Worm (Caenorhabditis elegans) whole organism, young adult: ENCODE data around the gene R07E5.11.

ENCODE experiments used
- B0035.1 ChIP-seq: sonication (generic microtip); optimal IDR thresholded peaks from 2 replicates; lab custom pipeline; 2016; ENCODE audit warnings: missing genetic modification characterization, mild to moderate bottlenecking, missing compliant biosample characterization, missing genotype, missing genetic modification reagents
- C17E4.6 ChIP-seq: fragments of 200-800 bp; sonication (Bioruptor generic); IDR thresholded peaks from 2 replicates; pipeline ENCODE4 v1.3.6; 2022; ENCODE audit warnings: missing genetic modification reagents, missing genetic modification characterization, missing compliant biosample characterization
- F22D6.2 ChIP-seq: sonication (generic microtip); optimal IDR thresholded peaks from 2 replicates; lab custom pipeline; 2016; ENCODE audit warnings: mild to moderate bottlenecking, missing genetic modification characterization, missing compliant biosample characterization
- F39B2.1 ChIP-seq: fragments of 200-800 bp; sonication (Bioruptor generic); IDR thresholded peaks from 2 replicates; pipeline ENCODE4 v1.3.6; 2022; ENCODE audit warnings: missing genetic modification reagents, missing genetic modification characterization, missing compliant biosample characterization
- K11D2.4 ChIP-seq: fragments of 200-800 bp; sonication (Bioruptor generic); IDR thresholded peaks from 2 replicates; pipeline ENCODE4 v1.3.6; 2022; ENCODE audit warnings: missing genetic modification reagents, missing genetic modification characterization, missing compliant biosample characterization
- K12H6.12 ChIP-seq: fragments of 200-800 bp; sonication (Bioruptor generic); optimal IDR thresholded peaks from 2 replicates; lab custom pipeline; 2018; ENCODE audit warnings: mild to moderate bottlenecking, missing genetic modification characterization, missing compliant biosample characterization
- Y53G8AR.9 ChIP-seq: fragments of 200-800 bp; sonication (Bioruptor generic); conservative IDR thresholded peaks from 2 replicates; pipeline ENCODE4 v1.3.6; 2022; ENCODE audit warnings: missing genetic modification reagents, missing genetic modification characterization, missing compliant biosample characterization
- atf-7 ChIP-seq: sonication (generic microtip); optimal IDR thresholded peaks from 2 replicates; lab custom pipeline; 2017; ENCODE audit warnings: mild to moderate bottlenecking, missing genetic modification characterization, missing compliant biosample characterization
- ccch-3 ChIP-seq: fragments of 200-800 bp; sonication (Bioruptor generic); optimal IDR thresholded peaks from 2 replicates; lab custom pipeline; 2018; ENCODE audit warnings: mild to moderate bottlenecking, missing genetic modification characterization, missing compliant biosample characterization
- cebp-2 ChIP-seq: fragments of 200-800 bp; sonication (Bioruptor generic); IDR thresholded peaks from 2 replicates; pipeline ENCODE4 v1.3.6; 2022; ENCODE audit warnings: missing genetic modification characterization, missing compliant biosample characterization
- ceh-79 ChIP-seq: sonication (generic microtip); optimal IDR thresholded peaks from 2 replicates; lab custom pipeline; 2017; ENCODE audit warnings: mild to moderate bottlenecking, missing genetic modification characterization, missing compliant biosample characterization
- chd-7 ChIP-seq: sonication (generic microtip); optimal IDR thresholded peaks from 2 replicates; lab custom pipeline; 2016; ENCODE audit warnings: mild to moderate bottlenecking, missing genetic modification characterization, moderate library complexity, missing compliant biosample characterization
- dox-1 ChIP-seq: fragments of 200-800 bp; sonication (Bioruptor generic); IDR thresholded peaks from 2 replicates; pipeline ENCODE4 v1.3.6; 2022; ENCODE audit warnings: missing genetic modification reagents, missing genetic modification characterization, missing compliant biosample characterization
- him-1 ChIP-seq: sonication (generic microtip); optimal IDR thresholded peaks from 2 replicates; lab custom pipeline; 2016; ENCODE audit warnings: missing genotype, missing genetic modification reagents, missing genetic modification characterization, missing compliant biosample characterization
- hmg-1.2 ChIP-seq: fragments of 200-800 bp; sonication (Bioruptor generic); IDR thresholded peaks from 2 replicates; pipeline ENCODE4 v1.3.6; 2022; ENCODE audit warnings: missing genetic modification reagents, missing genetic modification characterization, missing compliant biosample characterization
- hrde-1 ChIP-seq: sonication (generic microtip); optimal IDR thresholded peaks from 2 replicates; lab custom pipeline; 2016; ENCODE audit warnings: missing genetic modification characterization, mild to moderate bottlenecking, missing compliant biosample characterization, moderate library complexity, missing genotype, missing genetic modification reagents, borderline replicate concordance
- lir-1 ChIP-seq: fragments of 200-800 bp; sonication (Bioruptor generic); conservative IDR thresholded peaks from 2 replicates; pipeline ENCODE4 v1.3.6; 2022; ENCODE audit warnings: missing genetic modification reagents, missing genetic modification characterization, missing compliant biosample characterization
- madf-10 ChIP-seq: sonication (generic microtip); optimal IDR thresholded peaks from 2 replicates; lab custom pipeline; 2016; ENCODE audit warnings: mild to moderate bottlenecking, missing genetic modification characterization, missing compliant biosample characterization
- mcd-1 ChIP-seq: fragments of 200-800 bp; sonication (Bioruptor generic); IDR thresholded peaks from 2 replicates; pipeline ENCODE4 v1.3.6; 2022; ENCODE audit warnings: missing genetic modification reagents, missing genetic modification characterization, missing compliant biosample characterization
- mel-28 ChIP-seq: sonication (generic microtip); optimal IDR thresholded peaks from 2 replicates; lab custom pipeline; 2016; ENCODE audit warnings: borderline replicate concordance, mild to moderate bottlenecking, missing genetic modification characterization, missing compliant biosample characterization
- pha-4 ChIP-seq: fragments of 150-350 bp; sonication (generic microtip); optimal IDR thresholded peaks from 2 replicates; lab custom pipeline; 2014; ENCODE audit warnings: missing biosample characterization, missing genetic modification reagents, missing genetic modification characterization
- rcor-1 ChIP-seq: fragments of 200-800 bp; sonication (Bioruptor generic); IDR thresholded peaks from 2 replicates; pipeline ENCODE4 v1.3.6; 2022; ENCODE audit warnings: missing genetic modification reagents, missing genetic modification characterization, missing compliant biosample characterization
- rpc-1 ChIP-seq, 2 experiments: fragments of 150-350 bp in 1 of 2; sonication (generic microtip) in 1 of 2; optimal IDR thresholded peaks; 2 replicates each; lab custom pipeline; 2014 to 2018; ENCODE audit warnings: missing biosample characterization in 1 of 2, missing genetic modification characterization in 1 of 2, missing genetic modification reagents in 1 of 2, missing genotype in 1 of 2
- sptf-2 ChIP-seq: fragments of 200-800 bp; sonication (Bioruptor generic); optimal IDR thresholded peaks from 2 replicates; lab custom pipeline; 2018; ENCODE audit warnings: mild to moderate bottlenecking, missing genetic modification characterization, missing compliant biosample characterization
- tbp1 ChIP-seq: fragments of 200-800 bp; sonication (Bioruptor generic); optimal IDR thresholded peaks from 2 replicates; lab custom pipeline; 2018; ENCODE audit warnings: mild to moderate bottlenecking, missing genetic modification characterization, missing compliant biosample characterization
- unc-62 ChIP-seq: fragments of 150-350 bp; optimal IDR thresholded peaks from 2 replicates; lab custom pipeline; 2014; ENCODE audit warnings: missing biosample characterization, missing genetic modification reagents, missing genetic modification characterization
- zfh-2 ChIP-seq: fragments of 200-800 bp; sonication (Bioruptor generic); conservative IDR thresholded peaks from 2 replicates; pipeline ENCODE4 v1.3.6; 2022; ENCODE audit warnings: missing genetic modification reagents, missing genetic modification characterization, missing compliant biosample characterization
- ztf-18 ChIP-seq: sonication (generic microtip); optimal IDR thresholded peaks from 2 replicates; lab custom pipeline; 2016; ENCODE audit warnings: missing genotype, mild to moderate bottlenecking, missing genetic modification characterization, missing compliant biosample characterization
- ztf-22 ChIP-seq: fragments of 200-800 bp; sonication (Bioruptor generic); optimal IDR thresholded peaks from 2 replicates; lab custom pipeline; 2018; ENCODE audit warnings: mild to moderate bottlenecking, missing genetic modification characterization, moderate library complexity, missing compliant biosample characterization
- ztf-25 ChIP-seq: fragments of 200-800 bp; sonication (Bioruptor generic); IDR thresholded peaks from 2 replicates; pipeline ENCODE4 v1.3.6; 2022; ENCODE audit warnings: missing genetic modification reagents, missing genetic modification characterization, missing compliant biosample characterization

The R07E5.11 gene

ce11 chrIII:4384487-4384886, 30.5 kb downstream of the R07E5.11 start, which contains the start of gene pals-28:
Gene pals-28, plus strand, starts transcription at chrIII:4384787.
- TF ChIP-seq pha-4 (no peak), mel-28 (tag; lab: Kevin White, UChicago) (no peak)

DNA sequence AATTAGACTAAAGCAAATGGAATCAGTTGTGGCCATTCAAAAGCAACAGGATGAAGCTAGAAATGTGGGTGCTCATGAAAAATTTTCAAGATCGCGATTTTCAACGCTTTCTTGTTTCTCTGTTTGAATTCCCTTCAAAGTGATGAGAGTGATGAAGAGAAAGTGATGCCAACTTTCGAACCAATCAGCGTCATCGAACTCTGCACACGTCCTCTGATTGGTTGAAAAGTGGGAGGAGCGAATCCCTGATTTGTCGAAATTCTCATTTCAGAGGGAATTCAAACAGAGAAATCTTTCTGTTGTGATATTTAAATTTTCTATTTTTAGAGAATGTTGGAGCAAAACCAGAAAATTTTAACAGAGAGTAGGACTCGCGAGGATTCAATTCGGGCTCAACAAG, 32.9 kb downstream of the R07E5.11 start:
- no peak for TF ChIP-seq F39B2.1 (GFP tag; lab: Robert Waterston, UW)
- no peak for TF ChIP-seq zfh-2 (GFP tag; lab: Robert Waterston, UW)
- no peak for TF ChIP-seq atf-7 (tag; lab: Kevin White, UChicago)
- TF ChIP-seq unc-62 (GFP tag; lab: Kevin White, UChicago): no peak
- TF ChIP-seq tbp1 (GFP tag; lab: Kevin White, UChicago): no peak
- no peak for TF ChIP-seq madf-10 (tag; lab: Kevin White, UChicago)
- TF ChIP-seq chd-7 (tag; lab: Kevin White, UChicago): no peak
- no peak for TF ChIP-seq F22D6.2
- TF ChIP-seq B0035.1 (tag; lab: Kevin White, UChicago): no peak
- TF ChIP-seq rcor-1: no peak
- no peak for TF ChIP-seq K12H6.12
- TF ChIP-seq ccch-3 (GFP tag; lab: Kevin White, UChicago): no peak
- no peak for TF ChIP-seq lir-1 (GFP tag; lab: Robert Waterston, UW)
- TF ChIP-seq ztf-18 (tag; lab: Kevin White, UChicago): no peak
- TF ChIP-seq C17E4.6 (GFP tag; lab: Robert Waterston, UW): no peak
- TF ChIP-seq cebp-2 (GFP tag; lab: Robert Waterston, UW): no peak

ce11 chrIII:4381343-4381742, 33.7 kb downstream of the R07E5.11 start, which contains the start of gene pals-27:
Gene pals-27, plus strand, starts transcription at chrIII:4381643.
- TF ChIP-seq sptf-2 (GFP tag; lab: Kevin White, UChicago) (no peak), ztf-25 (no peak), rpc-1 (optimal IDR thresholded peaks at IDR 0.05; lab: Kevin White, UChicago) (no peak), rpc-1 (tag; optimal IDR thresholded peaks at IDR 0.05; lab: Kevin White, UChicago) (no peak), hrde-1 (tag; lab: Kevin White, UChicago) (no peak)
- TF ChIP-seq, all 124 proteins: peak for 0

DNA sequence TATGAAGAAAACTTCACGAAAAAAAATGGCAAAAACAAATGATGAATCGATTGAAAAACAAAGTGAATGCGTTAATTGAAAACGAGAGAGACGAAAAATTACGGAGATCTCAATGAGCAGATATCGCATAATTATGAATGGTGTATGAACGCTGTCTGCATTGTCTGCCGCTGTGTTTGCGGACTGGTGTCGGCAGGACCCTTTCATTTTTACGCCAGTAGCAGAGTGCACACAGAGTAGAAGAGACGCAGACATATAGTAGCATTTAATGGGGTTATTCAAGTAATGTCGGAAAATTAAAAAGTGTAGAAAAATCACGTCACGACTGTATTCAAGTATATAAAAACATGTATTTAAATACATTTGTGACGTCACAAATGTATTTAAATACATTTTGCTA, 34.2 kb downstream of the R07E5.11 start:
- TF ChIP-seq hmg-1.2 (GFP tag; lab: Robert Waterston, UW) (peak; percentile 69; the same call in 1 of the 2 replicates), him-1 (tag; lab: Kevin White, UChicago) (no peak)
- TF ChIP-seq, all 124 proteins: peak for 1

DNA sequence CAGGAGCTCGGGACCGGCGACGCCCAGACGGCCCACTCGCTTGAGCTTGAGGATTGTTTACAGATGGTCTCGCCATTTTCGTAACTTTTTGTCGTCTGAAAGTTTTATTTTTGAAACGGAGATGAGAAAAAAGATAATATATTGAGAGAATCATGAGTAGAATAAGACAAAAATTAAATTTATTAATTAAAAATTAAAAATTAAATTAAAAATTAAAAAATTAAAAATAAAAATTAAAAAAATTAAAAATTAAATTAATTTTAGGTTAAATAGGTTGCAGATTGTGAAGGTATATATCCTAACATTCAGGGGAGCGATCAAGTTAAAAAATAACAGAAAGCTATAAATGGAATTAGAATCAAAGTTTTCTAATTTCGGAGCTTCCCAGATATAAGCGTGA, 35.3 kb downstream of the R07E5.11 start, which contains the start of gene B0284.3:
Gene B0284.3, minus strand, starts transcription at position 101 of the 400 bp plus-strand sequence.
- TF ChIP-seq Y53G8AR.9 (GFP tag; lab: Robert Waterston, UW) (no peak), K11D2.4 (GFP tag; lab: Robert Waterston, UW) (no peak), ccch-3 (GFP tag; lab: Kevin White, UChicago) (no peak), ztf-22 (GFP tag; lab: Kevin White, UChicago) (no peak), ceh-79 (tag; lab: Kevin White, UChicago) (no peak), mcd-1 (GFP tag; lab: Robert Waterston, UW) (no peak), dox-1 (GFP tag; lab: Robert Waterston, UW) (no peak)
